Worm (Caenorhabditis elegans) whole organism, L3 larva: ENCODE data around the gene cpna-2.

Source experiments
- R02D3.7 ChIP-seq: fragments of 150-350 bp; optimal IDR thresholded peaks from 2 replicates; lab custom pipeline; 2014; ENCODE audit warnings: missing biosample characterization, missing genetic modification characterization
- aly-2 ChIP-seq: fragments of 150-350 bp; optimal IDR thresholded peaks from 2 replicates; lab custom pipeline; 2014; ENCODE audit warnings: missing biosample characterization, missing genetic modification characterization
- ama-1 ChIP-seq: fragments of 150-350 bp; optimal IDR thresholded peaks from 2 replicates; lab custom pipeline; 2018
- ceh-16 ChIP-seq: sonication (generic microtip); optimal IDR thresholded peaks from 2 replicates; lab custom pipeline; 2017; ENCODE audit warnings: missing biosample characterization, missing genetic modification characterization
- ceh-28 ChIP-seq: fragments of 150-350 bp; optimal IDR thresholded peaks from 2 replicates; lab custom pipeline; 2014; ENCODE audit warnings: missing biosample characterization, missing genetic modification reagents, missing genetic modification characterization
- ceh-82 ChIP-seq: fragments of 150-350 bp; optimal IDR thresholded peaks from 2 replicates; lab custom pipeline; 2014; ENCODE audit warnings: missing biosample characterization, missing genetic modification characterization
- ceh-9 ChIP-seq: sonication (generic microtip); optimal IDR thresholded peaks from 2 replicates; lab custom pipeline; 2018; ENCODE audit warnings: missing biosample characterization, missing genetic modification characterization
- daf-12 ChIP-seq: fragments of 150-350 bp; optimal IDR thresholded peaks from 2 replicates; lab custom pipeline; 2014; ENCODE audit warnings: missing biosample characterization, missing genetic modification reagents, missing genetic modification characterization
- elt-1 ChIP-seq: fragments of 150-350 bp; optimal IDR thresholded peaks from 2 replicates; lab custom pipeline; 2014; ENCODE audit warnings: missing biosample characterization, missing genetic modification characterization
- elt-2 ChIP-seq: sonication (generic microtip); optimal IDR thresholded peaks from 2 replicates; lab custom pipeline; 2016; ENCODE audit warnings: missing genetic modification reagents, mild to moderate bottlenecking, missing genetic modification characterization, missing compliant biosample characterization
- elt-3 ChIP-seq, 3 experiments: fragments of 150-350 bp in 1 of 3; sonication (generic microtip) in 2 of 3; optimal IDR thresholded peaks; 2 replicates in 2 of 3; 4 replicates in 1 of 3; lab custom pipeline; 2014 to 2017; ENCODE audit warnings: missing biosample characterization in 3 of 3, missing genetic modification characterization in 3 of 3
- eor-1 ChIP-seq, 2 experiments: fragments of 150-350 bp; optimal IDR thresholded peaks; 2 replicates each; lab custom pipeline; 2014 to 2018; ENCODE audit warnings: missing biosample characterization in 2 of 2, missing genetic modification characterization in 2 of 2
- fkh-10 ChIP-seq: sonication (generic microtip); optimal IDR thresholded peaks from 2 replicates; lab custom pipeline; 2017; ENCODE audit warnings: missing biosample characterization, missing genetic modification reagents, missing genetic modification characterization
- fkh-2 ChIP-seq: fragments of 150-350 bp; optimal IDR thresholded peaks from 2 replicates; lab custom pipeline; 2014; ENCODE audit warnings: missing biosample characterization, missing genetic modification reagents, missing genetic modification characterization
- fos-1 ChIP-seq: fragments of 150-350 bp; optimal IDR thresholded peaks from 2 replicates; lab custom pipeline; 2014; ENCODE audit warnings: missing biosample characterization, missing genetic modification characterization
- hmg-11 ChIP-seq: sonication (generic microtip); optimal IDR thresholded peaks from 2 replicates; lab custom pipeline; 2016; ENCODE audit warnings: missing genetic modification characterization, missing compliant biosample characterization
- lin-15B ChIP-seq: fragments of 150-350 bp; optimal IDR thresholded peaks from 2 replicates; lab custom pipeline; 2014; ENCODE audit warnings: missing biosample characterization, missing genetic modification characterization
- lin-39 ChIP-seq: fragments of 150-350 bp; optimal IDR thresholded peaks from 2 replicates; lab custom pipeline; 2018; ENCODE audit warnings: missing biosample characterization, missing genetic modification reagents, missing genetic modification characterization
- lsy-12 ChIP-seq: sonication (generic microtip); optimal IDR thresholded peaks from 2 replicates; lab custom pipeline; 2016; ENCODE audit warnings: mild to moderate bottlenecking, missing genetic modification characterization, missing compliant biosample characterization
- mml-1 ChIP-seq: fragments of 150-350 bp; sonication (generic microtip); optimal IDR thresholded peaks from 3 replicates; lab custom pipeline; 2014; ENCODE audit warnings: missing biosample characterization, missing genetic modification characterization
- nhr-11 ChIP-seq: fragments of 150-350 bp; optimal IDR thresholded peaks from 2 replicates; lab custom pipeline; 2014; ENCODE audit warnings: missing biosample characterization, missing genetic modification characterization
- nhr-23 ChIP-seq: fragments of 150-350 bp; optimal IDR thresholded peaks from 2 replicates; lab custom pipeline; 2014; ENCODE audit warnings: missing biosample characterization, missing genetic modification reagents, missing genetic modification characterization
- nhr-43 ChIP-seq: sonication (generic microtip); optimal IDR thresholded peaks from 2 replicates; lab custom pipeline; 2016; ENCODE audit warnings: mild to moderate bottlenecking, missing genetic modification characterization, missing compliant biosample characterization; ENCODE audit not compliant: poor library complexity, severe bottlenecking
- nhr-67 ChIP-seq: fragments of 150-350 bp; optimal IDR thresholded peaks from 2 replicates; lab custom pipeline; 2014; ENCODE audit warnings: missing biosample characterization, missing genetic modification characterization
- nhr-77 ChIP-seq: fragments of 150-350 bp; optimal IDR thresholded peaks from 2 replicates; lab custom pipeline; 2014; ENCODE audit warnings: missing biosample characterization, missing genetic modification characterization
- pha-4 ChIP-seq: fragments of 150-350 bp; optimal IDR thresholded peaks from 2 replicates; lab custom pipeline; 2014; ENCODE audit warnings: missing biosample characterization, missing genetic modification reagents, missing genetic modification characterization
- pqm-1 ChIP-seq: fragments of 150-350 bp; optimal IDR thresholded peaks from 2 replicates; lab custom pipeline; 2017; ENCODE audit warnings: missing biosample characterization, missing genetic modification characterization, inconsistent platforms
- sea-2 ChIP-seq: fragments of 150-350 bp; sonication (generic microtip); optimal IDR thresholded peaks from 4 replicates; lab custom pipeline; 2014; ENCODE audit warnings: missing biosample characterization, missing genetic modification reagents, missing genetic modification characterization
- skn-1 ChIP-seq: fragments of 150-350 bp; optimal IDR thresholded peaks from 2 replicates; lab custom pipeline; 2014; ENCODE audit warnings: missing biosample characterization, missing genetic modification characterization
- tbx-2 ChIP-seq: sonication (generic microtip); optimal IDR thresholded peaks from 2 replicates; lab custom pipeline; 2016; ENCODE audit warnings: mild to moderate bottlenecking, missing genetic modification characterization, missing compliant biosample characterization
- unc-39 ChIP-seq: sonication (generic microtip); optimal IDR thresholded peaks from 4 replicates; lab custom pipeline; 2017; ENCODE audit warnings: missing biosample characterization, missing genetic modification characterization
- zag-1 ChIP-seq: fragments of 150-350 bp; optimal IDR thresholded peaks from 2 replicates; lab custom pipeline; 2014; ENCODE audit warnings: missing biosample characterization, missing genetic modification characterization
- ztf-11 ChIP-seq: fragments of 150-350 bp; optimal IDR thresholded peaks from 2 replicates; lab custom pipeline; 2014; ENCODE audit warnings: missing biosample characterization, missing genetic modification characterization
- ztf-4 ChIP-seq: fragments of 150-350 bp; optimal IDR thresholded peaks from 2 replicates; lab custom pipeline; 2014; ENCODE audit warnings: missing biosample characterization, missing genetic modification characterization

Gene cpna-2

ce11 chrII:7765456-7765855, 40.8 kb downstream of the cpna-2 start, which contains the start of gene srh-39:
Gene srh-39, minus strand, starts transcription at chrII:7765556.
- TF ChIP-seq eor-1 (tag; optimal IDR thresholded peaks at IDR 0.05; lab: Kevin White, UChicago) (no peak), hmg-11 (tag; lab: Kevin White, UChicago) (no peak), lsy-12 (tag; lab: Kevin White, UChicago) (no peak), pha-4 (no peak), zag-1 (tag; lab: Kevin White, UChicago) (no peak), fos-1 (no peak), sea-2 (GFP tag; lab: Kevin White, UChicago) (no peak)

DNA sequence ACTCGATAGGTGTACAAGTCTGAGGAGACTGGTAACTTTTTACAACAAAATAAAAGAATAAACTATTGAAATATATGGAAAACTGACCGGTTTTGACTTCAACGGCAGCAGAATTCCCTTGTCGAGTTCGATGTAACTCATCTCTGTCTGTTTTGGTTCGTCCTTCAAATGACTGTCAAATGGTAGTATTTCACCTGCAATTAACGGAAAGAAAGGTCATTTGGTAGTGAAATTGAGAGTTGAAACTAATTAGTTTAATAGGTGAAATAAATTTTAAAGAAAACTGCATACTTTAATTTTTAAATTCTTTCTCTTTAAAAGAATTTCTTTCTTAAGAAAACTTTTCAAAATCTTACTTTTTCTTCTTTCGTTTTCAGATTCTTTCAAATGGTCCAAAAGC, 44.6 kb downstream of the cpna-2 start:
- TF ChIP-seq nhr-77 (tag; lab: Kevin White, UChicago) (no peak), elt-2 (tag; lab: Kevin White, UChicago) (no peak), skn-1 (tag; lab: Kevin White, UChicago) (no peak), ztf-4 (tag; lab: Kevin White, UChicago) (no peak)

DNA sequence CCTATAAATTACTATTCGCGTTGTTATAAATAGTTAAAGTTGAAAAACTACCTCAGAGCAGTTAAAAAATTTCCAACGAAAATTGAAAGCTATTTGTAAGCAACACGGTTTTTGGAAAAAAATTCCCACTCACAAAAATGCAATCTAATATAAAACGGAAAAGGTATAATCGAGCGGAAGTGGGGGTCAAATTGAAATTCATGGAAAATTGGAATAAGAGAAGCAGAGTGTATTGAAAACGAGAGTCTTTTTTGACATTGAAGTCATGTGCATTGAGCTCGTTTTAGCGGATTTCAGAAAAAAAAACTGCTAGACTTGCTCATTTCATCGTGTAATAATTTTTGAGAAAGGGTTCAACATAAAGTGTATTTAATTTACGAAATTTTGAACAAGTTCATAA, 45.5 kb downstream of the cpna-2 start:
- TF ChIP-seq pqm-1 (tag; lab: Kevin White, UChicago) = no peak
- no peak for TF ChIP-seq eor-1 (tag; optimal IDR thresholded peaks at IDR 0.05; lab: Kevin White, UChicago)
- TF ChIP-seq lin-15B (tag; lab: Kevin White, UChicago) = no peak
- TF ChIP-seq nhr-43 (tag; lab: Kevin White, UChicago) = no peak
- TF ChIP-seq elt-1 = no peak
- no peak for TF ChIP-seq elt-3 (tag; optimal IDR thresholded peaks at IDR 0.05; lab: Kevin White, UChicago)
- TF ChIP-seq lsy-12 (tag; lab: Kevin White, UChicago) = no peak
- TF ChIP-seq fos-1 = no peak
- no peak for TF ChIP-seq ceh-82
- no peak for TF ChIP-seq ama-1
- TF ChIP-seq ceh-9 = no peak
- TF ChIP-seq ztf-11 (tag; lab: Kevin White, UChicago) = no peak
- TF ChIP-seq mml-1 = no peak
- TF ChIP-seq nhr-11 = no peak
- TF ChIP-seq fkh-2 (tag; lab: Kevin White, UChicago) = no peak
- no peak for TF ChIP-seq nhr-67 (tag; lab: Kevin White, UChicago)
- no peak for TF ChIP-seq lin-39 (tag; lab: Kevin White, UChicago)
- TF ChIP-seq R02D3.7 (tag; lab: Kevin White, UChicago) = no peak
- TF ChIP-seq, all 47 proteins: peak for 0

- TF ChIP-seq ceh-82 = no peak
- no peak for TF ChIP-seq fkh-2 (tag; lab: Kevin White, UChicago)
- TF ChIP-seq daf-12 (tag; lab: Kevin White, UChicago) = no peak
- no peak for TF ChIP-seq R02D3.7 (tag; lab: Kevin White, UChicago)
- no peak for TF ChIP-seq aly-2 (tag; lab: Kevin White, UChicago)
- no peak for TF ChIP-seq ceh-16 (tag; lab: Kevin White, UChicago)
- TF ChIP-seq tbx-2 = no peak
- no peak for TF ChIP-seq ceh-28 (tag; lab: Kevin White, UChicago)
- no peak for TF ChIP-seq nhr-23 (tag; lab: Kevin White, UChicago)
- no peak for TF ChIP-seq fkh-10 (GFP tag; lab: Kevin White, UChicago)
Measured at ce11 chrII:7771917-7772316, 47.2 kb downstream of the cpna-2 start, which contains the start of gene C06A8.8. Gene C06A8.8, minus strand, starts transcription at chrII:7772017.

- TF ChIP-seq ztf-11 (tag; lab: Kevin White, UChicago) (no peak), elt-2 (tag; lab: Kevin White, UChicago) (no peak)
- TF ChIP-seq, all 47 proteins: peak for 0
Measured at ce11 chrII:7772411-7772810, 47.7 kb downstream of the cpna-2 start, which contains the start of gene C06A8.6. Gene C06A8.6, plus strand, starts transcription at chrII:7772499.

DNA sequence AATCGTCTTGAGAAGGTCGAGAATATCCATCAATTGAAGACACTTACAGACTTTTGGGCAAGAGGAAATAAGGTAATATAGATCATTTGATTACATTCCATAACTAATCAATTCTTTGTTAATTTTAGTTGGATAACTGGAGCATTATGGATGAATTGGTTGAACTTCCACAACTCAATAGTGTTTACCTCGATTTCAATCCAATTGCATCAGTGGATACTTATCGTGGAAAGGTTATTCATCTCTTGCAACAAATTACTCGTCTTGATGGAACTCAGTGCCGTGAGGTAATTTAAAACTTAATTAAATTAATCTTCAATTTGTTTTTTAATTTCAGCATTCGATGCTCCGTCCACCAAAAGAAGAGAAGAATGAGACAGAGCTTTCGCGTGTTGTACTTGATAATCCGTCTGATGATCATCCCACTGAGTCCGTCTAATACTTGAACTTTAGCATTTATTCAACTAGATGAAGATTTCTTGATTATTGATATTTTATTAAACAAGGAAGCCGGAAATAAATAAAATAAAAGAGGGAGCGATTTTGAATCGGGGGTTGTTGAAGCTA, 48.8 kb downstream of the cpna-2 start:
- no peak for TF ChIP-seq unc-39 (tag; lab: Kevin White, UChicago)
- TF ChIP-seq nhr-23 (tag; lab: Kevin White, UChicago) = no peak
- no peak for TF ChIP-seq ceh-28 (tag; lab: Kevin White, UChicago)
- TF ChIP-seq tbx-2 = peak; percentile 50
- no peak for TF ChIP-seq mml-1
- TF ChIP-seq hmg-11 (tag; lab: Kevin White, UChicago) = no peak
- TF ChIP-seq zag-1 (tag; lab: Kevin White, UChicago) = no peak
- no peak for TF ChIP-seq lin-39 (tag; lab: Kevin White, UChicago)
- peak; percentile 52 for TF ChIP-seq ama-1
- TF ChIP-seq nhr-67 (tag; lab: Kevin White, UChicago) = no peak
- peak in 1 of 3 experiments; percentile 15 for TF ChIP-seq elt-3 (tag; optimal IDR thresholded peaks at IDR 0.05; lab: Kevin White, UChicago)
- TF ChIP-seq nhr-43 (tag; lab: Kevin White, UChicago) = peak; percentile 88
- TF ChIP-seq aly-2 (tag; lab: Kevin White, UChicago) = no peak
- TF ChIP-seq elt-2 (tag; lab: Kevin White, UChicago) = peak; percentile 15
